Fruit fly (Drosophila melanogaster): Measurements from ENCODE around the gene CG9663.

The CG9663 gene

dm6 chr2L:3302958-3303842, at the start of gene CG9663 (continued):
- TF ChIP-seq sim (GFP tag; IDR thresholded peaks at IDR 0.05) (no peak), CG17912 (GFP tag; optimal IDR thresholded peaks at IDR 0.05) (no peak), slp2 (GFP tag; optimal IDR thresholded peaks at IDR 0.05) (no peak), fd102C (GFP tag; optimal IDR thresholded peaks at IDR 0.05) (no peak), CG4707 (GFP tag; optimal IDR thresholded peaks at IDR 0.05) (no peak), al (GFP tag; IDR thresholded peaks at IDR 0.05) (no peak), CG7928 (GFP tag; optimal IDR thresholded peaks at IDR 0.05) (no peak), Max (GFP tag; optimal IDR thresholded peaks at IDR 0.05) (peak; percentile 11), Ada2b (GFP tag; IDR thresholded peaks at IDR 0.05) (no peak), stc (GFP tag; IDR thresholded peaks at IDR 0.05) (no peak), sd (tag; optimal IDR thresholded peaks at IDR 0.05) (peak; percentile 29), abd-A (tag; optimal IDR thresholded peaks at IDR 0.05) (peak; percentile 69), CG9727 (GFP tag; optimal IDR thresholded peaks at IDR 0.05) (peak; percentile 6), CTCF (GFP tag; optimal IDR thresholded peaks at IDR 0.05) (no peak), CG2199 (GFP tag; IDR thresholded peaks at IDR 0.05) (peak; percentile 88; the same call in 2 of the 3 replicates), CG16779 (GFP tag; IDR thresholded peaks at IDR 0.05) (no peak), Ets97D (GFP tag; optimal IDR thresholded peaks at IDR 0.05) (peak; percentile 53), CG34224 (GFP tag; IDR thresholded peaks at IDR 0.05; ENCODE audit: partially characterized antibody) (peak; percentile 60), HmgZ (tag; optimal IDR thresholded peaks at IDR 0.05) (peak; percentile 46), btn (GFP tag; optimal IDR thresholded peaks at IDR 0.05) (no peak), ara (GFP tag; IDR thresholded peaks at IDR 0.05) (0 out of 2 replicates have a peak, but pooled peaks have one; percentile 23), Dek (tag; optimal IDR thresholded peaks at IDR 0.05) (no peak), tgo (GFP tag; IDR thresholded peaks at IDR 0.05) (no peak), tna (GFP tag; IDR thresholded peaks at IDR 0.05; ENCODE audit: partially characterized antibody) (no peak), CG6765 (GFP tag; optimal IDR thresholded peaks at IDR 0.05) (peak; percentile 14), grn (GFP tag; optimal IDR thresholded peaks at IDR 0.05) (peak; percentile 87), dpn (GFP tag; optimal IDR thresholded peaks at IDR 0.05) (peak; percentile 14 to 34), CG30020 (tag; optimal IDR thresholded peaks at IDR 0.05) (no peak), CG4617 (GFP tag; optimal IDR thresholded peaks at IDR 0.05; ENCODE audit: borderline replicate concordance) (no peak), sr (GFP tag; IDR thresholded peaks at IDR 0.05) (peak; percentile 92), Lhr (GFP tag; optimal IDR thresholded peaks at IDR 0.05) (peak; percentile 57), CG7987 (GFP tag; optimal IDR thresholded peaks at IDR 0.05) (no peak), z (GFP tag; IDR thresholded peaks at IDR 0.05) (no peak), CG10959 (GFP tag; IDR thresholded peaks at IDR 0.05) (0 out of 2 replicates have a peak, but pooled peaks have one; percentile 14), lola (GFP tag; optimal IDR thresholded peaks at IDR 0.05) (no peak), onecut (GFP tag; IDR thresholded peaks at IDR 0.05) (peak; percentile 48), Neu2 (GFP tag; optimal IDR thresholded peaks at IDR 0.05; ENCODE audit: borderline replicate concordance) (no peak), Hsf (GFP tag; optimal IDR thresholded peaks at IDR 0.05) (no peak), CG17802 (tag; optimal IDR thresholded peaks at IDR 0.05) (no peak), fd64A (GFP tag; optimal IDR thresholded peaks at IDR 0.05) (no peak), esg (GFP tag; conservative IDR thresholded peaks at IDR 0.05) (no peak), bowl (GFP tag; IDR thresholded peaks at IDR 0.05) (peak; percentile 40; the same call in 1 of the 2 replicates), Med (GFP tag) (peak; percentile 74), CG1603 (tag; optimal IDR thresholded peaks at IDR 0.05) (peak; percentile 57), CG11504 (tag; optimal IDR thresholded peaks at IDR 0.05) (no peak), unc-4 (GFP tag; IDR thresholded peaks at IDR 0.05; ENCODE audit: partially characterized antibody) (no peak), H15 (GFP tag; IDR thresholded peaks at IDR 0.05) (no peak), CG17359 (tag; optimal IDR thresholded peaks at IDR 0.05) (no peak), CG14050 (GFP tag; IDR thresholded peaks at IDR 0.05) (0 out of 3 replicates have a peak, but pooled peaks have one; percentile 9)
